Fruit fly (Drosophila melanogaster): ENCODE data around the gene Nop56.

- TF ChIP-seq CG6689 (GFP tag; IDR thresholded peaks at IDR 0.05) (no peak), CG10321 (GFP tag; IDR thresholded peaks at IDR 0.05) (no peak), TFAM (GFP tag; optimal IDR thresholded peaks at IDR 0.05) (no peak), pzg (GFP tag; optimal IDR thresholded peaks at IDR 0.05) (no peak), CG33557 (GFP tag; optimal IDR thresholded peaks at IDR 0.05) (no peak), CG1024 (GFP tag; IDR thresholded peaks at IDR 0.05) (no peak), mam (GFP tag; optimal IDR thresholded peaks at IDR 0.05) (no peak), sim (GFP tag; IDR thresholded peaks at IDR 0.05) (no peak), CG7963 (GFP tag; IDR thresholded peaks at IDR 0.05; ENCODE audit: partially characterized antibody) (no peak), ham (GFP tag; IDR thresholded peaks at IDR 0.05) (no peak)
Measured at dm6 chr3R:22390109-22390508, 30.8 kb downstream of the Nop56 start.

All from whole organism, embryonic.